Fruit fly (Drosophila melanogaster) whole organism, embryonic: ENCODE measurements around the gene Kr-h2.
A peak's percentile ranks its signal among the peaks of the same experiment; 100 is the strongest.

ENCODE experiments used
- Aef1 ChIP-seq: fragments of 200-800 bp; sonication (Bioruptor generic); IDR thresholded peaks from 3 replicates; pipeline ENCODE4 v1.3.6; 2022; ENCODE audit warnings: missing biosample characterization, missing genetic modification characterization
- BtbVII ChIP-seq: fragments of 200-800 bp; sonication (Bioruptor generic); optimal IDR thresholded peaks from 3 replicates; lab custom pipeline; 2017; ENCODE audit warnings: missing biosample characterization, mild to moderate bottlenecking, missing genetic modification characterization
- CG11093 ChIP-seq: fragments of 200-800 bp; sonication (Bioruptor generic); IDR thresholded peaks from 3 replicates; pipeline ENCODE4 v1.3.6; 2022; ENCODE audit warnings: missing biosample characterization, missing genetic modification characterization
- CG11247 ChIP-seq: fragments of 200-800 bp; sonication (Bioruptor generic); IDR thresholded peaks from 2 replicates; pipeline ENCODE4 v1.3.6; 2022; ENCODE audit warnings: missing biosample characterization, missing genetic modification characterization
- CG12391 ChIP-seq: fragments of 200-800 bp; sonication (Bioruptor generic); optimal IDR thresholded peaks from 3 replicates; lab custom pipeline; 2018; ENCODE audit warnings: missing biosample characterization, mild to moderate bottlenecking, missing genetic modification characterization, moderate library complexity
- CG13287 ChIP-seq: fragments of 200-800 bp; sonication (Bioruptor generic); IDR thresholded peaks from 2 replicates; pipeline ENCODE4 v1.3.6; 2022; ENCODE audit warnings: missing biosample characterization, missing genetic modification characterization; ENCODE audit not compliant: partially characterized antibody
- CG13624 ChIP-seq: fragments of 200-800 bp; sonication (Bioruptor generic); optimal IDR thresholded peaks from 2 replicates; lab custom pipeline; 2016; ENCODE audit warnings: missing biosample characterization, missing genetic modification characterization
- CG13894 ChIP-seq: fragments of 200-800 bp; sonication (Bioruptor generic); optimal IDR thresholded peaks from 3 replicates; lab custom pipeline; 2018; ENCODE audit warnings: missing biosample characterization, mild to moderate bottlenecking, missing genetic modification characterization, moderate library complexity
- CG15011 ChIP-seq: fragments of 200-800 bp; sonication (Bioruptor generic); optimal IDR thresholded peaks from 3 replicates; lab custom pipeline; 2018; ENCODE audit warnings: missing biosample characterization, mild to moderate bottlenecking, missing genetic modification characterization
- CG17385 ChIP-seq: fragments of 200-800 bp; sonication (Bioruptor generic); optimal IDR thresholded peaks from 3 replicates; lab custom pipeline; 2018; ENCODE audit warnings: missing biosample characterization, mild to moderate bottlenecking, missing genetic modification characterization
- CG2129 ChIP-seq: fragments of 200-800 bp; sonication (Bioruptor generic); IDR thresholded peaks from 2 replicates; pipeline ENCODE4 v1.3.6; 2022; ENCODE audit warnings: missing biosample characterization, missing genetic modification characterization; ENCODE audit not compliant: partially characterized antibody
- CG2889 ChIP-seq: fragments of 200-800 bp; sonication (Bioruptor generic); IDR thresholded peaks from 3 replicates; pipeline ENCODE4 v1.3.6; 2022; ENCODE audit warnings: missing biosample characterization, missing genetic modification characterization
- CG31441 ChIP-seq: fragments of 200-800 bp; sonication (Bioruptor generic); IDR thresholded peaks from 2 replicates; pipeline ENCODE4 v1.3.6; 2022; ENCODE audit warnings: missing biosample characterization, missing genetic modification characterization
- CG32532 ChIP-seq: fragments of 200-800 bp; sonication (Bioruptor generic); IDR thresholded peaks from 2 replicates; pipeline ENCODE4 v1.3.6; 2022; ENCODE audit warnings: missing biosample characterization, missing genetic modification characterization
- CG34376 ChIP-seq: fragments of 200-800 bp; sonication (Bioruptor generic); optimal IDR thresholded peaks from 2 replicates; lab custom pipeline; 2018; ENCODE audit warnings: missing biosample characterization, mild to moderate bottlenecking, missing genetic modification characterization
- CG4282 ChIP-seq: fragments of 200-800 bp; sonication (Bioruptor generic); optimal IDR thresholded peaks from 2 replicates; lab custom pipeline; 2016; ENCODE audit warnings: missing biosample characterization, missing genetic modification characterization
- CG8281 ChIP-seq: fragments of 200-800 bp; sonication (Bioruptor generic); optimal IDR thresholded peaks from 2 replicates; lab custom pipeline; 2018; ENCODE audit warnings: missing biosample characterization, mild to moderate bottlenecking, missing genetic modification characterization, moderate library complexity
- CG8388 ChIP-seq: fragments of 200-800 bp; sonication (Bioruptor generic); optimal IDR thresholded peaks from 2 replicates; lab custom pipeline; 2019; ENCODE audit warnings: missing biosample characterization, mild to moderate bottlenecking, missing genetic modification characterization, moderate library complexity
- CTCF ChIP-seq: fragments of 200-800 bp; sonication (Bioruptor generic); optimal IDR thresholded peaks from 2 replicates; lab custom pipeline; 2017; ENCODE audit warnings: missing biosample characterization, mild to moderate bottlenecking, missing genetic modification characterization, moderate library complexity
- Chrac-16 ChIP-seq: fragments of 200-800 bp; sonication (Bioruptor generic); optimal IDR thresholded peaks from 3 replicates; lab custom pipeline; 2016; ENCODE audit warnings: missing biosample characterization, missing genetic modification characterization
- D19B ChIP-seq: fragments of 200-800 bp; sonication (Bioruptor generic); optimal IDR thresholded peaks from 2 replicates; lab custom pipeline; 2017; ENCODE audit warnings: missing biosample characterization, mild to moderate bottlenecking, missing genetic modification characterization
- E2f2 ChIP-seq: fragments of 200-800 bp; sonication (Bioruptor generic); IDR thresholded peaks from 2 replicates; pipeline ENCODE4 v1.3.6; 2022; ENCODE audit warnings: missing biosample characterization, missing genetic modification characterization
- NC2α ChIP-seq: fragments of 200-800 bp; sonication (Bioruptor generic); optimal IDR thresholded peaks from 2 replicates; lab custom pipeline; 2016; ENCODE audit warnings: missing biosample characterization, missing genetic modification characterization
- NFAT ChIP-seq: fragments of 200-800 bp; sonication (Bioruptor generic); IDR thresholded peaks from 2 replicates; pipeline ENCODE4 v1.3.6; 2022; ENCODE audit warnings: missing biosample characterization, missing genetic modification characterization
- Sox102F ChIP-seq: fragments of 200-800 bp; sonication (Bioruptor generic); optimal IDR thresholded peaks from 2 replicates; lab custom pipeline; 2018; ENCODE audit warnings: missing biosample characterization, mild to moderate bottlenecking, missing genetic modification characterization, moderate library complexity
- Stat92E ChIP-seq, 3 experiments: fragments of >200 bp in 2 of 3; fragments of 200-800 bp in 1 of 3; sonication (Bioruptor generic) in 1 of 3; optimal IDR thresholded peaks; 2 replicates each; lab custom pipeline; 2017 to 2019; ENCODE audit warnings: missing biosample characterization in 3 of 3, missing genetic modification characterization in 3 of 3, mild to moderate bottlenecking in 1 of 3, moderate library complexity in 1 of 3
- ase ChIP-seq: fragments of 200-800 bp; sonication (Bioruptor generic); IDR thresholded peaks from 3 replicates; pipeline ENCODE4 v1.3.6; 2022; ENCODE audit warnings: missing biosample characterization, missing genetic modification characterization
- bigmax ChIP-seq: fragments of 200-800 bp; sonication (Bioruptor generic); optimal IDR thresholded peaks from 2 replicates; lab custom pipeline; 2018; ENCODE audit warnings: missing biosample characterization, mild to moderate bottlenecking, missing genetic modification characterization
- cad ChIP-seq: fragments of >200 bp; optimal IDR thresholded peaks from 2 replicates; lab custom pipeline; 2017; ENCODE audit warnings: missing biosample characterization, missing genetic modification characterization
- en ChIP-seq: fragments of 200-800 bp; sonication (Bioruptor generic); optimal IDR thresholded peaks from 2 replicates; lab custom pipeline; 2016; ENCODE audit warnings: missing biosample characterization, missing genetic modification characterization
- eyg ChIP-seq: fragments of 200-800 bp; sonication (Bioruptor generic); optimal IDR thresholded peaks from 3 replicates; lab custom pipeline; 2016; ENCODE audit warnings: missing biosample characterization, missing genetic modification characterization
- fru ChIP-seq: fragments of >200 bp; optimal IDR thresholded peaks from 2 replicates; lab custom pipeline; 2017
- ftz-f1 ChIP-seq: fragments of 200-800 bp; sonication (Bioruptor generic); optimal IDR thresholded peaks from 2 replicates; lab custom pipeline; 2016; ENCODE audit warnings: missing biosample characterization, missing genetic modification characterization
- hb ChIP-seq: fragments of 200-800 bp; sonication (Bioruptor generic); IDR thresholded peaks from 3 replicates; pipeline ENCODE4 v1.3.6; 2022; ENCODE audit warnings: missing biosample characterization, missing genetic modification characterization; ENCODE audit not compliant: partially characterized antibody
- hkb ChIP-seq, 2 experiments: fragments of 200-800 bp in 1 of 2; fragments of >200 bp in 1 of 2; sonication (Bioruptor generic) in 1 of 2; IDR thresholded peaks in 1 of 2; optimal IDR thresholded peaks in 1 of 2; 2 replicates each; pipeline versions ENCODE4 v1.3.6 to Lab custom; 2017 to 2022; ENCODE audit warnings: missing biosample characterization in 1 of 2, missing genetic modification characterization in 1 of 2
- kay ChIP-seq: fragments of 200-800 bp; sonication (Bioruptor generic); optimal IDR thresholded peaks from 2 replicates; lab custom pipeline; 2016; ENCODE audit warnings: missing biosample characterization, missing genetic modification characterization
- knrl ChIP-seq: fragments of 200-800 bp; sonication (Bioruptor generic); IDR thresholded peaks from 3 replicates; pipeline ENCODE4 v1.3.6; 2022; ENCODE audit warnings: missing biosample characterization, missing genetic modification characterization; ENCODE audit not compliant: partially characterized antibody
- oc ChIP-seq: fragments of 200-800 bp; sonication (Bioruptor generic); optimal IDR thresholded peaks from 2 replicates; lab custom pipeline; 2018; ENCODE audit warnings: missing biosample characterization, mild to moderate bottlenecking, missing genetic modification characterization, moderate library complexity
- pb ChIP-seq: fragments of 200-800 bp; sonication (Bioruptor generic); optimal IDR thresholded peaks from 3 replicates; lab custom pipeline; 2016; ENCODE audit warnings: missing biosample characterization, missing genetic modification characterization
- sc ChIP-seq, 3 experiments: fragments of >200 bp in 2 of 3; fragments of 200-800 bp in 1 of 3; sonication (Bioruptor generic) in 1 of 3; optimal IDR thresholded peaks; 2 replicates in 2 of 3; 3 replicates in 1 of 3; lab custom pipeline; 2017; ENCODE audit warnings: mild to moderate bottlenecking in 1 of 3, missing biosample characterization in 1 of 3, missing genetic modification characterization in 1 of 3, missing genetic modification reagents in 1 of 3
- sens-2 ChIP-seq: fragments of 200-800 bp; sonication (Bioruptor generic); IDR thresholded peaks from 2 replicates; pipeline ENCODE4 v1.3.6; 2022; ENCODE audit warnings: missing biosample characterization, missing genetic modification characterization
- seq ChIP-seq: fragments of 200-800 bp; sonication (Bioruptor generic); IDR thresholded peaks from 2 replicates; pipeline ENCODE4 v1.3.6; 2022; ENCODE audit warnings: missing biosample characterization, missing genetic modification characterization
- slou ChIP-seq: fragments of 200-800 bp; sonication (Bioruptor generic); optimal IDR thresholded peaks from 3 replicates; lab custom pipeline; 2016; ENCODE audit warnings: missing biosample characterization, missing genetic modification characterization
- so ChIP-seq: fragments of 200-800 bp; sonication (Bioruptor generic); IDR thresholded peaks from 3 replicates; pipeline ENCODE4 v1.3.6; 2022; ENCODE audit warnings: missing biosample characterization, missing genetic modification characterization
- stc ChIP-seq: fragments of 200-800 bp; sonication (Bioruptor generic); IDR thresholded peaks from 2 replicates; pipeline ENCODE4 v1.3.6; 2022; ENCODE audit warnings: missing biosample characterization, missing genetic modification characterization
- tio ChIP-seq: fragments of 200-800 bp; sonication (Bioruptor generic); optimal IDR thresholded peaks from 2 replicates; lab custom pipeline; 2017; ENCODE audit warnings: missing biosample characterization, missing genetic modification characterization, inconsistent platforms
- wek ChIP-seq: fragments of 200-800 bp; sonication (Bioruptor generic); optimal IDR thresholded peaks from 3 replicates; lab custom pipeline; 2018; ENCODE audit warnings: missing biosample characterization, mild to moderate bottlenecking, missing genetic modification characterization, moderate library complexity
- z ChIP-seq: fragments of 200-800 bp; sonication (Bioruptor generic); IDR thresholded peaks from 3 replicates; pipeline ENCODE4 v1.3.6; 2022; ENCODE audit warnings: missing biosample characterization, missing genetic modification characterization
- zen ChIP-seq: fragments of 200-800 bp; sonication (Bioruptor generic); optimal IDR thresholded peaks from 3 replicates; lab custom pipeline; 2018; ENCODE audit warnings: missing biosample characterization, mild to moderate bottlenecking, missing genetic modification characterization, moderate library complexity
- zen2 ChIP-seq: fragments of 200-800 bp; sonication (Bioruptor generic); IDR thresholded peaks from 3 replicates; pipeline ENCODE4 v1.3.6; 2022; ENCODE audit warnings: missing biosample characterization, missing genetic modification characterization; ENCODE audit not compliant: partially characterized antibody

The Kr-h2 gene

DNA sequence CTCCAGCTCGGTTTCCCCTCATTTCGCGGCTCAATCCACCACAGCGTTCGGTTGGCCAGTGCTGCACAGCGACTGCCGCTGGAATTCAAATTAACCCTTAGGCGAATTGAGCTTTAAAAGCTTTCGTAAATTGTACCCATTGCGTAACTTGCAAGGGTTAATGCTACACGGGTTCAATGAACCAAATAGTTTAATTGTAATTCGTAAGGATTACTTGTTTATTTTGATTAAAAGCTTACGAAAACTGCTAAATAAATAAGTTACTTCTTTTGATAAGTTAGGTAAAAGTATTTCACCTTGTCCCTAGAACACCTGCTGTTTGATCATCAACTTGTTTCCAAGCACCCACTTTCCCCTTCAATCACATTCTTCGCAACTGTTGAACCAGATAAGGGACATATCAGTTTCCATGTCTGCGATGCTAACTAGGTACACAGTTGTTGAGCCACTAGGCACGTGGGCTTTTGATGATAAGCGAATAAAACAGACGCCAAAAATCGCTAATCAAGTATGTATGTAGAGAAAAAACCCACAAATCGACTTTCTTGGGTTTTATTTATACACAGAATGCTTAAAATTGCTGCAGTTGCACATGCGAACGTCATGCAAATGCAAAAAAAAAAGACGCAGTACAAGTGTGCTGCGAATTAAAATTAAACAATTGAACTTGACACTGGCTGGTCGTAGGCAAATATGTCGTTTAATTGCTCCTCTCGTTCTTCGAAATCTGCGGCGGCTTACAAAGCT lies 24.6 kb upstream of the Kr-h2 start, which contains the start of gene Pfas (continued):
- TF ChIP-seq CG12391 (tag; lab: Kevin White, UChicago) (peak; percentile 50), CG4282 (peak; percentile 27), en (GFP tag; lab: Kevin White, UChicago) (no peak), slou (GFP tag; lab: Kevin White, UChicago) (no peak), stc (GFP tag; lab: Robert Waterston, UW) (no peak), CG32532 (GFP tag; lab: Robert Waterston, UW) (peak; percentile 77), pb (peak; percentile 38), kay (GFP tag; lab: Kevin White, UChicago) (peak; percentile 45), NFAT (GFP tag; lab: Robert Waterston, UW) (peak; percentile 54; the same call in 1 of the 2 replicates), CG2129 (no peak), oc (tag; lab: Kevin White, UChicago) (peak; percentile 15), knrl (GFP tag; lab: Robert Waterston, UW) (no peak), zen2 (no peak), Aef1 (GFP tag; lab: Robert Waterston, UW) (no peak), CTCF (GFP tag; lab: Kevin White, UChicago) (peak; percentile 7), CG13624 (GFP tag; lab: Kevin White, UChicago) (peak; percentile 69), CG8388 (no peak), fru (lab: Kevin White, UChicago) (no peak), ftz-f1 (GFP tag; lab: Kevin White, UChicago) (peak; percentile 65), CG31441 (GFP tag; lab: Robert Waterston, UW) (no peak), ase (no peak), E2f2 (GFP tag; lab: Robert Waterston, UW) (peak; percentile 82), CG15011 (GFP tag; lab: Kevin White, UChicago) (no peak), hb (GFP tag; lab: Robert Waterston, UW) (no peak), Sox102F (GFP tag; lab: Kevin White, UChicago) (no peak), eyg (peak; percentile 17), CG11247 (no peak), NC2α (no peak), CG11093 (GFP tag; lab: Robert Waterston, UW) (no peak), D19B (GFP tag; lab: Kevin White, UChicago) (no peak), Stat92E (GFP tag; optimal IDR thresholded peaks at IDR 0.05; lab: Kevin White, UChicago) (peak in 1 of 3 experiments; percentile 31), cad (GFP tag; lab: Kevin White, UChicago) (no peak), BtbVII (GFP tag; lab: Kevin White, UChicago) (no peak), z (no peak), CG8281 (tag; lab: Kevin White, UChicago) (no peak), CG13894 (tag; lab: Kevin White, UChicago) (peak; percentile 58), CG2889 (no peak), CG34376 (GFP tag; lab: Kevin White, UChicago) (peak; percentile 83), CG13287 (GFP tag; lab: Robert Waterston, UW) (no peak), bigmax (no peak), sens-2 (GFP tag; lab: Robert Waterston, UW) (no peak), Chrac-16 (GFP tag; lab: Kevin White, UChicago) (peak; percentile 28), so (no peak), sc (optimal IDR thresholded peaks at IDR 0.05; lab: Kevin White, UChicago) (no peak), sc (GFP tag; optimal IDR thresholded peaks at IDR 0.05; lab: Kevin White, UChicago) (no peak), zen (no peak), wek (GFP tag; lab: Kevin White, UChicago) (no peak), CG17385 (peak; percentile 26), hkb (optimal IDR thresholded peaks at IDR 0.05; lab: Kevin White, UChicago) (no peak), hkb (GFP tag; IDR thresholded peaks at IDR 0.05; lab: Robert Waterston, UW) (no peak; the same call in 1 of the 2 replicates), tio (GFP tag; lab: Kevin White, UChicago) (no peak), seq (GFP tag; lab: Robert Waterston, UW) (no peak)
